Worm (Caenorhabditis elegans) whole organism, L1 larva: ENCODE results near the gene glb-31.
"Not testable (repeated sequence)": the region's sequence is repeated elsewhere in the genome, so short reads cannot be mapped to it uniquely, and the experiment has no call there.

Experiments
- C16A3.4 ChIP-seq: fragments of 150-350 bp; optimal IDR thresholded peaks from 2 replicates; lab custom pipeline; 2014; ENCODE audit warnings: missing biosample characterization, missing genetic modification characterization
- C34B4.2 ChIP-seq: sonication (generic microtip); optimal IDR thresholded peaks from 2 replicates; lab custom pipeline; 2017; ENCODE audit warnings: mild to moderate bottlenecking, missing genetic modification characterization, missing compliant biosample characterization
- aha-1 ChIP-seq: fragments of 150-350 bp; optimal IDR thresholded peaks from 2 replicates; lab custom pipeline; 2014; ENCODE audit warnings: missing biosample characterization, missing genetic modification characterization
- aly-2 ChIP-seq: fragments of 150-350 bp; optimal IDR thresholded peaks from 2 replicates; lab custom pipeline; 2014; ENCODE audit warnings: missing biosample characterization, missing genetic modification characterization
- ceh-88 ChIP-seq: fragments of 200-800 bp; sonication (Bioruptor generic); IDR thresholded peaks from 2 replicates; pipeline ENCODE4 v1.3.6; 2022; ENCODE audit warnings: missing genetic modification characterization, missing compliant biosample characterization
- ceh-90 ChIP-seq: sonication (generic microtip); optimal IDR thresholded peaks from 2 replicates; lab custom pipeline; 2016; ENCODE audit warnings: missing genetic modification characterization, missing compliant biosample characterization
- dpl-1 ChIP-seq, 3 experiments: fragments of 150-350 bp in 2 of 3; sonication (generic microtip) in 1 of 3; optimal IDR thresholded peaks; 2 replicates each; lab custom pipeline; 2014 to 2017; ENCODE audit warnings: missing biosample characterization in 3 of 3, missing genetic modification characterization in 3 of 3, missing genetic modification reagents in 3 of 3
- dsc-1 ChIP-seq: sonication (generic microtip); optimal IDR thresholded peaks from 2 replicates; lab custom pipeline; 2016; ENCODE audit warnings: mild to moderate bottlenecking, missing genetic modification characterization, missing compliant biosample characterization
- egl-13 ChIP-seq: sonication (generic microtip); optimal IDR thresholded peaks from 2 replicates; lab custom pipeline; 2016; ENCODE audit warnings: missing genotype, missing genetic modification reagents, missing genetic modification characterization, missing compliant biosample characterization
- elt-2 ChIP-seq: sonication (generic microtip); optimal IDR thresholded peaks from 2 replicates; lab custom pipeline; 2016; ENCODE audit warnings: missing genetic modification characterization, mild to moderate bottlenecking, inconsistent platforms, missing compliant biosample characterization, missing genetic modification reagents
- elt-3 ChIP-seq, 6 experiments: fragments of 150-350 bp in 1 of 6; sonication (generic microtip); optimal IDR thresholded peaks; 2 replicates each; lab custom pipeline; 2017 to 2018; ENCODE audit warnings: missing biosample characterization in 6 of 6, missing genetic modification characterization in 6 of 6, inconsistent platforms in 1 of 6
- fkh-10 ChIP-seq: sonication (generic microtip); optimal IDR thresholded peaks from 2 replicates; lab custom pipeline; 2017; ENCODE audit warnings: missing biosample characterization, missing genetic modification reagents, missing genetic modification characterization
- fkh-4 ChIP-seq: sonication (generic microtip); optimal IDR thresholded peaks from 2 replicates; lab custom pipeline; 2016; ENCODE audit warnings: missing compliant biosample characterization, missing genetic modification characterization, borderline replicate concordance
- fos-1 ChIP-seq: fragments of 150-350 bp; optimal IDR thresholded peaks from 2 replicates; lab custom pipeline; 2014; ENCODE audit warnings: missing biosample characterization, missing genetic modification characterization
- hpl-2 ChIP-seq: fragments of 150-350 bp; optimal IDR thresholded peaks from 2 replicates; lab custom pipeline; 2014; ENCODE audit warnings: missing biosample characterization, missing genetic modification reagents, missing genetic modification characterization
- isw-1 ChIP-seq: fragments of 200-800 bp; sonication (Bioruptor generic); IDR thresholded peaks from 2 replicates; pipeline ENCODE4 v1.3.6; 2022; ENCODE audit warnings: missing genetic modification characterization, missing compliant biosample characterization
- lin-13 ChIP-seq: fragments of 150-350 bp; optimal IDR thresholded peaks from 2 replicates; lab custom pipeline; 2014; ENCODE audit warnings: missing biosample characterization, missing genetic modification reagents, missing genetic modification characterization
- lin-14 ChIP-seq: fragments of 200-800 bp; sonication (Bioruptor generic); optimal IDR thresholded peaks from 2 replicates; lab custom pipeline; 2018; ENCODE audit warnings: mild to moderate bottlenecking, missing genetic modification characterization, moderate library complexity, missing compliant biosample characterization
- lir-3 ChIP-seq: sonication (generic microtip); optimal IDR thresholded peaks from 2 replicates; lab custom pipeline; 2016; ENCODE audit warnings: mild to moderate bottlenecking, missing genetic modification characterization, moderate library complexity, missing compliant biosample characterization; ENCODE audit not compliant: poor library complexity
- lsy-2 ChIP-seq, 2 experiments: fragments of 150-350 bp; optimal IDR thresholded peaks; 2 replicates each; lab custom pipeline; 2014; ENCODE audit warnings: missing biosample characterization in 2 of 2, missing genetic modification characterization in 2 of 2
- nhr-20 ChIP-seq: sonication (generic microtip); optimal IDR thresholded peaks from 2 replicates; lab custom pipeline; 2016; ENCODE audit warnings: mild to moderate bottlenecking, missing genetic modification characterization, missing compliant biosample characterization
- nhr-28 ChIP-seq: fragments of 150-350 bp; optimal IDR thresholded peaks from 2 replicates; lab custom pipeline; 2014; ENCODE audit warnings: missing biosample characterization, missing genetic modification characterization
- nhr-47 ChIP-seq: sonication (generic microtip); optimal IDR thresholded peaks from 2 replicates; lab custom pipeline; 2016; ENCODE audit warnings: mild to moderate bottlenecking, missing genetic modification characterization, moderate library complexity, missing compliant biosample characterization
- nhr-71 ChIP-seq: sonication (generic microtip); optimal IDR thresholded peaks from 2 replicates; lab custom pipeline; 2016; ENCODE audit warnings: mild to moderate bottlenecking, missing genetic modification characterization, moderate library complexity, missing compliant biosample characterization
- nhr-76 ChIP-seq: sonication (generic microtip); optimal IDR thresholded peaks from 2 replicates; lab custom pipeline; 2017; ENCODE audit warnings: missing biosample characterization, missing genetic modification characterization
- nhr-77 ChIP-seq: fragments of 150-350 bp; optimal IDR thresholded peaks from 2 replicates; lab custom pipeline; 2014; ENCODE audit warnings: missing biosample characterization, missing genetic modification characterization
- nhr-84 ChIP-seq: sonication (generic microtip); optimal IDR thresholded peaks from 2 replicates; lab custom pipeline; 2017; ENCODE audit warnings: missing biosample characterization, missing genetic modification characterization
- nhr-90 ChIP-seq: sonication (generic microtip); optimal IDR thresholded peaks from 2 replicates; lab custom pipeline; 2016; ENCODE audit warnings: mild to moderate bottlenecking, missing genetic modification characterization, missing compliant biosample characterization; ENCODE audit not compliant: poor library complexity
- pag-3 ChIP-seq: sonication (generic microtip); optimal IDR thresholded peaks from 2 replicates; lab custom pipeline; 2017; ENCODE audit warnings: missing genetic modification characterization, mild to moderate bottlenecking, missing compliant biosample characterization, antibody characterized with exemption, borderline replicate concordance; ENCODE audit not compliant: insufficient read depth
- pqm-1 ChIP-seq: sonication (generic microtip); optimal IDR thresholded peaks from 3 replicates; lab custom pipeline; 2017; ENCODE audit warnings: missing biosample characterization, missing genetic modification characterization
- rnt-1 ChIP-seq: sonication (generic microtip); optimal IDR thresholded peaks from 2 replicates; lab custom pipeline; 2016; ENCODE audit warnings: mild to moderate bottlenecking, missing genetic modification characterization, moderate library complexity, missing compliant biosample characterization
- snpc-4 ChIP-seq: fragments of 150-350 bp; optimal IDR thresholded peaks from 2 replicates; lab custom pipeline; 2014; ENCODE audit warnings: missing biosample characterization, missing genetic modification characterization
- snu-23 ChIP-seq: sonication (generic microtip); optimal IDR thresholded peaks from 2 replicates; lab custom pipeline; 2016; ENCODE audit warnings: missing genetic modification characterization, missing compliant biosample characterization
- sox-4 ChIP-seq: sonication (generic microtip); optimal IDR thresholded peaks from 2 replicates; lab custom pipeline; 2016; ENCODE audit warnings: missing genetic modification characterization, missing compliant biosample characterization
- sptf-1 ChIP-seq: fragments of 150-350 bp; optimal IDR thresholded peaks from 2 replicates; lab custom pipeline; 2014; ENCODE audit warnings: missing biosample characterization, missing genetic modification characterization
- sup-37 ChIP-seq: fragments of 200-800 bp; sonication (Bioruptor generic); optimal IDR thresholded peaks from 2 replicates; lab custom pipeline; 2018; ENCODE audit warnings: mild to moderate bottlenecking, missing genetic modification characterization, missing compliant biosample characterization
- swsn-7 ChIP-seq: sonication (generic microtip); optimal IDR thresholded peaks from 2 replicates; lab custom pipeline; 2016; ENCODE audit warnings: missing genetic modification characterization, missing compliant biosample characterization
- tbx-2 ChIP-seq: sonication (generic microtip); optimal IDR thresholded peaks from 2 replicates; lab custom pipeline; 2016; ENCODE audit warnings: missing genetic modification characterization, missing compliant biosample characterization
- unc-130 ChIP-seq: fragments of 150-350 bp; optimal IDR thresholded peaks from 2 replicates; lab custom pipeline; 2017; ENCODE audit warnings: missing biosample characterization, missing genetic modification characterization, inconsistent platforms
- unc-30 ChIP-seq: sonication (generic microtip); optimal IDR thresholded peaks from 2 replicates; lab custom pipeline; 2017; ENCODE audit warnings: missing biosample characterization, missing genetic modification characterization
- unc-86 ChIP-seq: sonication (generic microtip); optimal IDR thresholded peaks from 2 replicates; lab custom pipeline; 2016; ENCODE audit warnings: missing genetic modification characterization, missing compliant biosample characterization
- unc-98 ChIP-seq: fragments of 200-800 bp; sonication (Bioruptor generic); IDR thresholded peaks from 2 replicates; pipeline ENCODE4 v1.3.6; 2022; ENCODE audit warnings: missing genetic modification characterization, missing compliant biosample characterization
- zip-4 ChIP-seq: fragments of 200-800 bp; sonication (Bioruptor generic); optimal IDR thresholded peaks from 2 replicates; lab custom pipeline; 2018; ENCODE audit warnings: mild to moderate bottlenecking, missing genetic modification characterization, moderate library complexity, missing compliant biosample characterization

Gene glb-31

DNA sequence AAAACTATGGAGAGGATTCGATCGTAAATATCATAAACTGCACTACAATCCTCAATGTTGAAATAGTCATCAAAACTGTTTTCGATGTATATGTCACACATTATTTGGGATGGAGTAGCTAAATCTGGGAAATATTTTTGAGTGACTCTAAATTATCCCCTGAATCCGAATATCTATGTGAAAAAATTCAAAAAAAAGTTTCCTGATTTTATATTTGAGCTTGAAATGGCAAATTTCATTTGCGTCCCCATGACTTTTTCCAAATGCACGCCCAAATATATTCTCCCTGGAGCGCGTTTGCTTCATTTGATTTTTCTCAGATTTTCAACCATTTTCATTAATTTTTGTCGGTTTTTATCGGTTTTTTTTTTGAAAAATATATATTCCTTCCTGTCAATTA, 8.3 kb downstream of the glb-31 start, which contains the start of gene srz-64:
Gene srz-64 (minus strand): TSS at position 101 of the 400 bp plus-strand sequence.
- no peak for TF ChIP-seq nhr-76 (tag; lab: Kevin White, UChicago)
- TF ChIP-seq lsy-2 (tag; optimal IDR thresholded peaks at IDR 0.05; lab: Kevin White, UChicago): no peak
- TF ChIP-seq sptf-1 (tag; lab: Kevin White, UChicago): no peak
- no peak for TF ChIP-seq snpc-4 (tag; lab: Kevin White, UChicago)
- no peak for TF ChIP-seq nhr-47 (tag; lab: Kevin White, UChicago)
- no peak for TF ChIP-seq zip-4 (GFP tag; lab: Kevin White, UChicago)
- no peak for TF ChIP-seq aly-2 (tag; lab: Kevin White, UChicago)
- no peak for TF ChIP-seq fkh-4 (tag; lab: Kevin White, UChicago)
- no peak for TF ChIP-seq egl-13 (tag; lab: Kevin White, UChicago)
- TF ChIP-seq nhr-20: no peak
- TF ChIP-seq nhr-28 (tag; lab: Kevin White, UChicago): no peak
- TF ChIP-seq lir-3 (tag; lab: Kevin White, UChicago): no peak
- no peak for TF ChIP-seq nhr-84 (tag; lab: Kevin White, UChicago)
- TF ChIP-seq unc-98 (GFP tag; lab: Robert Waterston, UW): no peak
- TF ChIP-seq elt-2: no peak
- TF ChIP-seq pag-3: no peak
- TF ChIP-seq lin-14 (GFP tag; lab: Kevin White, UChicago): no peak
- no peak for TF ChIP-seq nhr-77 (tag; lab: Kevin White, UChicago)
- no peak for TF ChIP-seq isw-1 (GFP tag; lab: Robert Waterston, UW)

DNA sequence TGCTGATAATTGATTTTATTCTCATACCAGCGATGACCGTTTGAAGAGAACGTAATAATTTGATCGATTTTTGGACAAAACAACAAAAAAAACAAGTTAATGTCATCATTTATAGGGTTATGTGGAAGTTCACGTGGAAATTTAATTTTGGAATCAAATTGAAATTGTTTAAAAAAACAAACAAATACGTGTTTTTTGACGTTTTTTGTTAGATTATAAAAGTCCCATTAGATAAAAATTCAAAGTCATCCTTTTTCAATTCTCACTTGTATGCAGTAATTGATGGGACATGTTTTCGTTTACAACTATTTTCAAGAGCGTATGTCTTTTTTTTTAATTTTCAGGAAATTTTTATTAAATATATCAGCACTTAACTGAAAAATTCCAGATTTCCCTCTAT, 15.9 kb downstream of the glb-31 start, which contains the start of the genes Y57G7A.6 and Y57G7A.3:
Gene Y57G7A.6 (minus strand): TSS at position 101 of the 400 bp plus-strand sequence.
Gene Y57G7A.3 (plus strand): TSS at position 269 of the 400 bp plus-strand sequence.
- TF ChIP-seq pag-3: no peak
- no peak for TF ChIP-seq hpl-2
- TF ChIP-seq aha-1 (tag; lab: Kevin White, UChicago): no peak
- no peak for TF ChIP-seq ceh-90
- TF ChIP-seq fkh-10 (GFP tag; lab: Kevin White, UChicago): no peak
- TF ChIP-seq ceh-88 (GFP tag; lab: Robert Waterston, UW): no peak
- TF ChIP-seq dpl-1 (GFP tag; optimal IDR thresholded peaks at IDR 0.05; lab: Kevin White, UChicago): no peak
- no peak for TF ChIP-seq unc-98 (GFP tag; lab: Robert Waterston, UW)
- no peak for TF ChIP-seq rnt-1 (tag; lab: Kevin White, UChicago)

DNA sequence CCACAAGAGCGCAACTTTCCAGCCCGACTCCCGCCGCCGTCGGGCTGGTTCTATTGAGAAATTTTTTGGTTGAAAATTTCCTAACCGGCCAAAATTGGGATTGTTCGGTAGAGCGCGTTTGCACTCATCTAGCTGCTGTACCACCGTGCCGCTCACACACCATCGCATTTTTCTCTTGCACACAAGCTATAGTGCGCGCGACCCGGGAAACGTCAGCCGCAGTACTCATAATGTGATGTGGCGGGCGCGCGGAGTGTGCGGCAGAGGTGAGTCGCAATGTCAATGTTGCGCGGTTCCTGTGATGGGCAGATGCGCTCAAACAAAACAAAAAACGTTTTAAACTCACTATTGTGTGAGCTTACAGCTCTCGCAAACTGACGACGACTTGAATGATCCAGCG, 16.5 kb downstream of the glb-31 start:
- TF ChIP-seq nhr-76 (tag; lab: Kevin White, UChicago): no peak
- no peak for TF ChIP-seq pqm-1 (tag; lab: Kevin White, UChicago)
- no peak for TF ChIP-seq tbx-2
- no peak for TF ChIP-seq elt-3 (tag; optimal IDR thresholded peaks at IDR 0.05; lab: Kevin White, UChicago)
- TF ChIP-seq unc-130 (tag; lab: Kevin White, UChicago): no peak
- TF ChIP-seq swsn-7: no peak
- TF ChIP-seq, all 84 proteins: peak for 0

DNA sequence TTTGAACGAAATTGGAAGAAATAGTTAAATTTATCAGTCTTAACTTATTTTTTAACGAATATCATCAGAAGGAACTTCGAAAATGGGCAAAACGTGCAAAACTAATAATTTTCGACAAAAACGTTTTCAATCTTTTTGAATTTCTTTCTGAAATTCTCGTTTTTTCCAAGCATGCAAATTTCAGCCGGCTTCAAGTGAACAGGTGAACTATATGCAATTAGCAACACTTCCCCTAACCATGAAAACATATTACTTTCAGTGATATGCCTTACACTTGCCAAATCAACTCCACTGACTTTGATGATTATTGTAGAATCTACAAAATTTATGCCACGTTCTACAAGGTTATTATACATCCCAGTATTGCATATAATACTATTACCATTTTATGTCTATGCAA, 23.1 kb downstream of the glb-31 start, which contains the start of gene srz-63:
Gene srz-63 (plus strand): TSS at position 301 of the 400 bp plus-strand sequence.
- not testable (repeated sequence) for TF ChIP-seq nhr-71 (tag; lab: Kevin White, UChicago); C16A3.4 (tag; lab: Kevin White, UChicago); unc-30

DNA sequence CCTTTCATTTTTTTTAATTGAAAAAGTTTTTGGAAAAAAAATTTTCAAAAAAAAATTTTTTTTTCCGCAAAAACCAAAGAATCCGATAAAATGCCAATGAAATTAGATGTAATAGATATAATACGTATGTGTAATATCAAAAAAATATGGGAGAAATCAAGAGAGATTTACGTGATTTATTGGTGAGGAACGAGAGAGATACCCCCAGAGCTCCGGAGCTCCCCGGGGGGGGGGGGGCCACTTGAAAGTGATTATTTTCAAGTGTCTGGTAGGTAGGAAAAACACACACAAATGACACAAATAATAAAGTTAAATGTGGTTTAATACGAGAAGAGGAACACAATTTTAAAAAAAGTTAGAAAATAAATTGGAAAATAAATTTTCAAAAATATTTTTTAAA, 24.7 kb downstream of the glb-31 start, which contains the start of gene Y57G7A.11:
Gene Y57G7A.11 (minus strand): TSS at position 101 of the 400 bp plus-strand sequence.
- TF ChIP-seq swsn-7 (no peak), dsc-1 (tag; lab: Kevin White, UChicago) (peak; percentile 83), ceh-90 (no peak), sox-4 (no peak), isw-1 (GFP tag; lab: Robert Waterston, UW) (no peak), unc-86 (tag; lab: Kevin White, UChicago) (no peak), tbx-2 (no peak), nhr-71 (tag; lab: Kevin White, UChicago) (no peak), nhr-90 (no peak), fkh-4 (tag; lab: Kevin White, UChicago) (peak; percentile 39), C34B4.2 (tag; lab: Kevin White, UChicago) (no peak), snu-23 (GFP tag; lab: Kevin White, UChicago) (no peak), ceh-88 (GFP tag; lab: Robert Waterston, UW) (no peak), fos-1 (tag; lab: Kevin White, UChicago) (no peak), nhr-77 (tag; lab: Kevin White, UChicago) (no peak), lin-13 (no peak), sup-37 (GFP tag; lab: Kevin White, UChicago) (no peak)
